Fruit fly (Drosophila melanogaster) whole organism, embryonic: ENCODE results near the gene Spn75F.

Experiments
- Aef1 ChIP-seq: fragments of 200-800 bp; sonication (Bioruptor generic); IDR thresholded peaks from 3 replicates; pipeline ENCODE4 v1.3.6; 2022; ENCODE audit warnings: missing biosample characterization, missing genetic modification characterization
- Antp ChIP-seq: fragments of 200-800 bp; sonication (Bioruptor generic); optimal IDR thresholded peaks from 3 replicates; lab custom pipeline; 2016; ENCODE audit warnings: missing biosample characterization, missing genetic modification characterization
- Bdp1 ChIP-seq: fragments of 200-800 bp; sonication (Bioruptor generic); optimal IDR thresholded peaks from 3 replicates; lab custom pipeline; 2016; ENCODE audit warnings: missing biosample characterization, missing genetic modification characterization
- Bteb2 ChIP-seq: fragments of 200-800 bp; sonication (Bioruptor generic); optimal IDR thresholded peaks from 2 replicates; lab custom pipeline; 2016; ENCODE audit warnings: missing biosample characterization, missing genetic modification characterization
- CG1024 ChIP-seq: fragments of 200-800 bp; sonication (Bioruptor generic); IDR thresholded peaks from 2 replicates; pipeline ENCODE4 v1.3.6; 2022; ENCODE audit warnings: missing biosample characterization, missing genetic modification characterization
- CG10274 ChIP-seq: fragments of 200-800 bp; sonication (Bioruptor generic); optimal IDR thresholded peaks from 3 replicates; lab custom pipeline; 2017; ENCODE audit warnings: missing biosample characterization, mild to moderate bottlenecking, missing genetic modification characterization
- CG10979 ChIP-seq: fragments of 200-800 bp; sonication (Bioruptor generic); optimal IDR thresholded peaks from 2 replicates; lab custom pipeline; 2018; ENCODE audit warnings: missing biosample characterization, mild to moderate bottlenecking, missing genetic modification characterization, moderate library complexity
- CG11695 ChIP-seq: fragments of 200-800 bp; sonication (Bioruptor generic); IDR thresholded peaks from 3 replicates; pipeline ENCODE4 v1.3.6; 2022; ENCODE audit warnings: missing biosample characterization, missing genetic modification characterization
- CG1647 ChIP-seq: fragments of 200-800 bp; sonication (Bioruptor generic); optimal IDR thresholded peaks from 3 replicates; lab custom pipeline; 2016; ENCODE audit warnings: missing biosample characterization, missing genetic modification characterization
- CG17829 ChIP-seq: fragments of 200-800 bp; optimal IDR thresholded peaks from 2 replicates; lab custom pipeline; 2019; ENCODE audit warnings: missing biosample characterization, mild to moderate bottlenecking, missing genetic modification characterization, moderate library complexity
- CG1832 ChIP-seq: fragments of 200-800 bp; sonication (Bioruptor generic); optimal IDR thresholded peaks from 2 replicates; lab custom pipeline; 2017; ENCODE audit warnings: missing biosample characterization, mild to moderate bottlenecking, missing genetic modification characterization, inconsistent platforms
- CG18599 ChIP-seq: fragments of 200-800 bp; sonication (Bioruptor generic); optimal IDR thresholded peaks from 3 replicates; lab custom pipeline; 2017; ENCODE audit warnings: missing biosample characterization, missing genetic modification characterization, mild to moderate bottlenecking, moderate library complexity, missing genetic modification reagents
- CG2120 ChIP-seq: fragments of 200-800 bp; sonication (Bioruptor generic); optimal IDR thresholded peaks from 3 replicates; lab custom pipeline; 2016; ENCODE audit warnings: missing biosample characterization, missing genetic modification characterization
- CG32532 ChIP-seq: fragments of 200-800 bp; sonication (Bioruptor generic); IDR thresholded peaks from 2 replicates; pipeline ENCODE4 v1.3.6; 2022; ENCODE audit warnings: missing biosample characterization, missing genetic modification characterization
- CG3281 ChIP-seq: fragments of 200-800 bp; sonication (Bioruptor generic); optimal IDR thresholded peaks from 3 replicates; lab custom pipeline; 2017; ENCODE audit warnings: missing biosample characterization, mild to moderate bottlenecking, missing genetic modification characterization
- CG33213 ChIP-seq: fragments of 200-800 bp; sonication (Bioruptor generic); optimal IDR thresholded peaks from 3 replicates; lab custom pipeline; 2016; ENCODE audit warnings: missing biosample characterization, missing genetic modification characterization
- CG42726 ChIP-seq: fragments of 200-800 bp; sonication (Bioruptor generic); IDR thresholded peaks from 2 replicates; pipeline ENCODE4 v1.3.6; 2022; ENCODE audit warnings: missing biosample characterization, missing genetic modification characterization; ENCODE audit not compliant: partially characterized antibody
- CG6683 ChIP-seq: fragments of 200-800 bp; sonication (Bioruptor generic); optimal IDR thresholded peaks from 2 replicates; lab custom pipeline; 2017; ENCODE audit warnings: missing biosample characterization, mild to moderate bottlenecking, missing genetic modification characterization, missing genetic modification reagents
- CG6689 ChIP-seq: fragments of 200-800 bp; sonication (Bioruptor generic); IDR thresholded peaks from 2 replicates; pipeline ENCODE4 v1.3.6; 2022; ENCODE audit warnings: missing biosample characterization, missing genetic modification characterization
- CG6813 ChIP-seq: fragments of 200-800 bp; sonication (Bioruptor generic); optimal IDR thresholded peaks from 2 replicates; lab custom pipeline; 2017; ENCODE audit warnings: missing biosample characterization, missing genetic modification characterization, mild to moderate bottlenecking, moderate library complexity, missing genetic modification reagents
- CG7357 ChIP-seq: fragments of 200-800 bp; sonication (Bioruptor generic); IDR thresholded peaks from 3 replicates; pipeline ENCODE4 v1.3.6; 2022; ENCODE audit warnings: missing biosample characterization, missing genetic modification characterization
- CG7786 ChIP-seq: fragments of 200-800 bp; sonication (Bioruptor generic); optimal IDR thresholded peaks from 2 replicates; lab custom pipeline; 2016; ENCODE audit warnings: missing biosample characterization, missing genetic modification characterization
- CG7839 ChIP-seq: fragments of 200-800 bp; sonication (Bioruptor generic); optimal IDR thresholded peaks from 3 replicates; lab custom pipeline; 2018; ENCODE audit warnings: missing biosample characterization, mild to moderate bottlenecking, missing genetic modification characterization, moderate library complexity
- CG9437 ChIP-seq: fragments of 200-800 bp; sonication (Bioruptor generic); optimal IDR thresholded peaks from 2 replicates; lab custom pipeline; 2018; ENCODE audit warnings: missing biosample characterization, mild to moderate bottlenecking, missing genetic modification characterization
- CG9817 ChIP-seq: fragments of 200-800 bp; sonication (Bioruptor generic); optimal IDR thresholded peaks from 2 replicates; lab custom pipeline; 2018; ENCODE audit warnings: missing biosample characterization, mild to moderate bottlenecking, missing genetic modification characterization, moderate library complexity
- Hand ChIP-seq: fragments of 200-800 bp; sonication (Bioruptor generic); optimal IDR thresholded peaks from 2 replicates; lab custom pipeline; 2017; ENCODE audit warnings: mild to moderate bottlenecking, missing biosample characterization, missing genetic modification reagents, missing genetic modification characterization
- MBD-R2 ChIP-seq: fragments of 200-800 bp; sonication (Bioruptor generic); IDR thresholded peaks from 2 replicates; pipeline ENCODE4 v1.3.6; 2022; ENCODE audit warnings: missing biosample characterization, missing genetic modification characterization
- Myb ChIP-seq: fragments of 200-800 bp; sonication (Bioruptor generic); optimal IDR thresholded peaks from 2 replicates; lab custom pipeline; 2016; ENCODE audit warnings: missing biosample characterization, missing genetic modification characterization
- Nf-YB ChIP-seq: fragments of 200-800 bp; sonication (Bioruptor generic); optimal IDR thresholded peaks from 3 replicates; lab custom pipeline; 2019; ENCODE audit warnings: missing biosample characterization, mild to moderate bottlenecking, missing genetic modification characterization, moderate library complexity
- Oli ChIP-seq: fragments of 200-800 bp; sonication (Bioruptor generic); optimal IDR thresholded peaks from 2 replicates; lab custom pipeline; 2018; ENCODE audit warnings: missing biosample characterization, mild to moderate bottlenecking, missing genetic modification characterization, moderate library complexity
- Sox102F ChIP-seq: fragments of 200-800 bp; sonication (Bioruptor generic); optimal IDR thresholded peaks from 2 replicates; lab custom pipeline; 2018; ENCODE audit warnings: missing biosample characterization, mild to moderate bottlenecking, missing genetic modification characterization, moderate library complexity
- amos ChIP-seq: fragments of 200-800 bp; sonication (Bioruptor generic); IDR thresholded peaks from 2 replicates; pipeline ENCODE4 v1.3.6; 2022; ENCODE audit warnings: missing biosample characterization, missing genetic modification characterization; ENCODE audit not compliant: partially characterized antibody
- dmrt99B ChIP-seq: fragments of 200-800 bp; sonication (Bioruptor generic); optimal IDR thresholded peaks from 2 replicates; lab custom pipeline; 2018; ENCODE audit warnings: missing biosample characterization, mild to moderate bottlenecking, missing genetic modification characterization, moderate library complexity
- dpn ChIP-seq, 2 experiments: fragments of 200-800 bp; sonication (Bioruptor generic); optimal IDR thresholded peaks; 3 replicates each; lab custom pipeline; 2016; ENCODE audit warnings: missing biosample characterization in 2 of 2, missing genetic modification characterization in 2 of 2
- eve ChIP-seq, 2 experiments: fragments of >200 bp; optimal IDR thresholded peaks; 2 replicates each; lab custom pipeline; 2017; ENCODE audit warnings: missing biosample characterization in 2 of 2, missing genetic modification characterization in 2 of 2
- ind ChIP-seq: fragments of 200-800 bp; sonication (Bioruptor generic); optimal IDR thresholded peaks from 3 replicates; lab custom pipeline; 2016; ENCODE audit warnings: missing biosample characterization, missing genetic modification characterization
- mam ChIP-seq: fragments of 200-800 bp; sonication (Bioruptor generic); optimal IDR thresholded peaks from 3 replicates; lab custom pipeline; 2016; ENCODE audit warnings: missing biosample characterization, missing genetic modification characterization
- sc ChIP-seq, 3 experiments: fragments of >200 bp in 2 of 3; fragments of 200-800 bp in 1 of 3; sonication (Bioruptor generic) in 1 of 3; optimal IDR thresholded peaks; 2 replicates in 2 of 3; 3 replicates in 1 of 3; lab custom pipeline; 2017; ENCODE audit warnings: mild to moderate bottlenecking in 1 of 3, missing biosample characterization in 1 of 3, missing genetic modification characterization in 1 of 3, missing genetic modification reagents in 1 of 3
- sima ChIP-seq: fragments of 200-800 bp; sonication (Bioruptor generic); optimal IDR thresholded peaks from 2 replicates; lab custom pipeline; 2016; ENCODE audit warnings: missing biosample characterization, missing genetic modification characterization
- slou ChIP-seq: fragments of 200-800 bp; sonication (Bioruptor generic); optimal IDR thresholded peaks from 3 replicates; lab custom pipeline; 2016; ENCODE audit warnings: missing biosample characterization, missing genetic modification characterization
- sr ChIP-seq: fragments of 200-800 bp; sonication (Bioruptor generic); IDR thresholded peaks from 3 replicates; pipeline ENCODE4 v1.3.6; 2022; ENCODE audit warnings: missing biosample characterization, missing genetic modification characterization
- ssp ChIP-seq: fragments of 200-800 bp; sonication (Bioruptor generic); IDR thresholded peaks from 2 replicates; pipeline ENCODE4 v1.3.6; 2022; ENCODE audit warnings: missing biosample characterization, missing genetic modification characterization
- stc ChIP-seq: fragments of 200-800 bp; sonication (Bioruptor generic); IDR thresholded peaks from 2 replicates; pipeline ENCODE4 v1.3.6; 2022; ENCODE audit warnings: missing biosample characterization, missing genetic modification characterization
- tgo ChIP-seq: fragments of 200-800 bp; sonication (Bioruptor generic); IDR thresholded peaks from 3 replicates; pipeline ENCODE4 v1.3.6; 2022; ENCODE audit warnings: missing biosample characterization, missing genetic modification characterization
- trem ChIP-seq: fragments of 200-800 bp; optimal IDR thresholded peaks from 3 replicates; lab custom pipeline; 2019; ENCODE audit warnings: missing biosample characterization, mild to moderate bottlenecking, missing genetic modification characterization, moderate library complexity
- unpg ChIP-seq: fragments of 200-800 bp; sonication (Bioruptor generic); optimal IDR thresholded peaks from 3 replicates; lab custom pipeline; 2018; ENCODE audit warnings: missing biosample characterization, mild to moderate bottlenecking, missing genetic modification characterization, moderate library complexity
- yki ChIP-seq: fragments of >200 bp; optimal IDR thresholded peaks from 3 replicates; lab custom pipeline; 2018
- z ChIP-seq: fragments of 200-800 bp; sonication (Bioruptor generic); IDR thresholded peaks from 3 replicates; pipeline ENCODE4 v1.3.6; 2022; ENCODE audit warnings: missing biosample characterization, missing genetic modification characterization

Spn75F gene

DNA sequence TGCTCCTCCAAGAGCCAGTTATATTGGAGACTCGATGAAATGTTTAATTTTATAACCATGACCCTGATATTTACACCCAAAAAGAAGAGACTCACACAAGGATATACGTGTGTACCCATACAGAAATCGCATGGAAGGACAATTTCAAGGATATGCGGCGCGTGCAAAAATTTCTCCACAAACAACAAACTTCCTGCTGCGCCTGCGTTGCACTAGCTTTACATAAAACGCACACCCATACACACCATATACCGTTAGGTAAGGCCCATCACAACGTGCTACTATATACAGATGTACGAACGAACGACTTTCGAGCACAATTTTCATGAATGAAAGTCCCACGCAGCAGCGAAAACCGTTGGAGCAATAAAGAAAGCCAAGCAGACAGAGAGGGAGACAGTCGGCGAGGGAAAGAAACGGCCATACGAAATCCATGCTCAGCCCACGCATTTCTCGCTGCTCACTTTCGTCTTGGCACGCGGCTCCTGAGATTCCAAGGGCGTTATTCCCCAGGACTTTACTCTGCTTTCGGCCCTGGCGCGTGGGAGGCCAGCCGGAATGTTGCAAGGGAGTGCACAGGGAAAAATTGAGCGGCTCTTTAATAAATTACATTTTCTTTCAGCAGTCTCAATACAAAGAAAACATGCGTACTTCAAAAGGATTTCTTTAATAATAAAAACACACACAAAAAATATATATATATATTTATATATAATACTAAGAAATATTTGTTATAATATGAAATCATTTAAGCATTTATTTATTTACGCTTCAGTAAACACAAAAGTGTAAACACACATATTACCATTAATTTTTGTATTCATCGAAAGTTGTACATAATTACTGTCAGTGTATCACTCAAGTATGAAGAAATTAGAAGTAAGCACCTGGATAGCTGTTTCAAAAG lies 41.8 kb downstream of the Spn75F start (continued):
- TF ChIP-seq stc (0 out of 2 replicates have a peak, but pooled peaks have one; percentile 26), trem (tag; lab: Kevin White, UChicago) (peak; percentile 17), CG11695 (GFP tag; lab: Robert Waterston, UW) (0 out of 3 replicates have a peak, but pooled peaks have one; percentile 18), ssp (no peak), sr (GFP tag; lab: Robert Waterston, UW) (peak; percentile 90), eve (GFP tag; optimal IDR thresholded peaks at IDR 0.05; lab: Kevin White, UChicago) (no peak), CG17829 (peak; percentile 42), CG42726 (no peak), Oli (tag; lab: Kevin White, UChicago) (peak; percentile 21), CG18599 (GFP tag; lab: Kevin White, UChicago) (peak; percentile 75), CG6813 (GFP tag; lab: Kevin White, UChicago) (no peak), CG32532 (GFP tag; lab: Robert Waterston, UW) (no peak; the same call in 1 of the 2 replicates), CG7786 (GFP tag; lab: Kevin White, UChicago) (no peak), CG1024 (no peak), CG9817 (tag; lab: Kevin White, UChicago) (peak; percentile 4), CG1832 (GFP tag; lab: Kevin White, UChicago) (peak; percentile 12), CG6689 (peak; percentile 25; the same call in 1 of the 2 replicates), Bdp1 (GFP tag; lab: Kevin White, UChicago) (no peak), Nf-YB (GFP tag; lab: Kevin White, UChicago) (peak; percentile 19), Sox102F (peak; percentile 59), CG2120 (GFP tag; lab: Kevin White, UChicago) (peak; percentile 31), Bteb2 (GFP tag; lab: Kevin White, UChicago) (no peak), CG7357 (no peak), CG9437 (GFP tag; lab: Kevin White, UChicago) (peak; percentile 47), sc (optimal IDR thresholded peaks at IDR 0.05; lab: Kevin White, UChicago) (no peak), sc (GFP tag; optimal IDR thresholded peaks at IDR 0.05; lab: Kevin White, UChicago) (peak; percentile 6), sima (GFP tag; lab: Kevin White, UChicago) (no peak), CG7839 (tag; lab: Kevin White, UChicago) (peak; percentile 65), CG6683 (GFP tag; lab: Kevin White, UChicago) (peak; percentile 39), Myb (GFP tag; lab: Kevin White, UChicago) (no peak), dmrt99B (tag; lab: Kevin White, UChicago) (peak; percentile 59), ind (peak; percentile 27), unpg (GFP tag; lab: Kevin White, UChicago) (peak; percentile 40), yki (no peak), slou (GFP tag; lab: Kevin White, UChicago) (no peak), Hand (peak; percentile 33), tgo (no peak; the same call in 2 of the 3 replicates), CG33213 (GFP tag; lab: Kevin White, UChicago) (no peak), Antp (GFP tag; lab: Kevin White, UChicago) (no peak), CG1647 (GFP tag; lab: Kevin White, UChicago) (no peak), Aef1 (GFP tag; lab: Robert Waterston, UW) (no peak), dpn (GFP tag; optimal IDR thresholded peaks at IDR 0.05; lab: Kevin White, UChicago) (peak in 1 of 2 experiments; percentile 11), mam (no peak), z (GFP tag; lab: Robert Waterston, UW) (no peak), CG3281 (peak; percentile 62), amos (GFP tag; lab: Robert Waterston, UW) (0 out of 2 replicates have a peak, but pooled peaks have one; percentile 12), CG10979 (peak; percentile 51), MBD-R2 (no peak), CG10274 (no peak)
